Fruit fly (Drosophila melanogaster) whole organism, wandering third instar larva: ENCODE data around the gene CG7264.

Experiments used
- Abd-B ChIP-seq: fragments of >200 bp; optimal IDR thresholded peaks from 2 replicates; lab custom pipeline; 2017; ENCODE audit warnings: missing biosample characterization, missing genetic modification characterization
- CG32264 ChIP-seq: fragments of 200-800 bp; sonication (Bioruptor generic); optimal IDR thresholded peaks from 2 replicates; lab custom pipeline; 2016; ENCODE audit warnings: missing biosample characterization, missing genetic modification characterization
- GATAd ChIP-seq: sonication (Bioruptor generic); optimal IDR thresholded peaks from 2 replicates; lab custom pipeline; 2016; ENCODE audit warnings: missing biosample characterization, missing genetic modification characterization
- Myc ChIP-seq: fragments of >200 bp; optimal IDR thresholded peaks from 2 replicates; lab custom pipeline; 2017
- br ChIP-seq: fragments of 200-800 bp; sonication (Bioruptor generic); optimal IDR thresholded peaks from 2 replicates; lab custom pipeline; 2016; ENCODE audit warnings: missing biosample characterization, missing genetic modification characterization
- dsf ChIP-seq: sonication (Bioruptor generic); optimal IDR thresholded peaks from 2 replicates; lab custom pipeline; 2016; ENCODE audit warnings: missing biosample characterization, missing genetic modification characterization, borderline replicate concordance
- fru ChIP-seq: fragments of 200-800 bp; sonication (Bioruptor generic); optimal IDR thresholded peaks from 3 replicates; lab custom pipeline; 2016; ENCODE audit warnings: missing biosample characterization, mild to moderate bottlenecking, missing genetic modification characterization
- h ChIP-seq: fragments of 200-800 bp; sonication (Bioruptor generic); optimal IDR thresholded peaks from 3 replicates; lab custom pipeline; 2016; ENCODE audit warnings: missing biosample characterization, mild to moderate bottlenecking, missing genetic modification characterization
- pan ChIP-seq: fragments of >200 bp; optimal IDR thresholded peaks from 2 replicates; lab custom pipeline; 2017
- sage ChIP-seq: fragments of 200-800 bp; sonication (Bioruptor generic); optimal IDR thresholded peaks from 2 replicates; lab custom pipeline; 2016; ENCODE audit warnings: missing biosample characterization, mild to moderate bottlenecking, missing genetic modification characterization
- usp ChIP-seq: fragments of >200 bp; optimal IDR thresholded peaks from 2 replicates; lab custom pipeline; 2017; ENCODE audit warnings: missing biosample characterization, missing genetic modification characterization

dm6 chr3L:11876036-11876435 is 47.2 kb downstream of the CG7264 start:
- no peak for TF ChIP-seq GATAd
- TF ChIP-seq usp: no peak
- TF ChIP-seq Myc (lab: Kevin White, UChicago): no peak
- TF ChIP-seq br: no peak
- TF ChIP-seq Abd-B: no peak
- no peak for TF ChIP-seq fru (GFP tag; lab: Kevin White, UChicago)
- no peak for TF ChIP-seq pan (lab: Kevin White, UChicago)
- no peak for TF ChIP-seq dsf (GFP tag; lab: Kevin White, UChicago)
- no peak for TF ChIP-seq h (GFP tag; lab: Kevin White, UChicago)
- TF ChIP-seq CG32264 (GFP tag; lab: Kevin White, UChicago): no peak
- TF ChIP-seq sage (GFP tag; lab: Kevin White, UChicago): no peak
